Fruit fly (Drosophila melanogaster) whole organism: Measurements from ENCODE around the gene CG43312.

ENCODE experiments used
- CG8478 ChIP-seq: fragments of >200 bp; optimal IDR thresholded peaks from 2 replicates; lab custom pipeline; 2018; ENCODE audit warnings: inconsistent platforms
- Dll ChIP-seq: fragments of >200 bp; optimal IDR thresholded peaks from 2 replicates; lab custom pipeline; 2017
- pan ChIP-seq: fragments of >200 bp; optimal IDR thresholded peaks from 2 replicates; lab custom pipeline; 2017
- psq ChIP-seq: fragments of >200 bp; optimal IDR thresholded peaks from 2 replicates; lab custom pipeline; 2017
- usp ChIP-seq: fragments of >200 bp; optimal IDR thresholded peaks from 2 replicates; lab custom pipeline; 2017; ENCODE audit warnings: missing biosample characterization, missing genetic modification characterization, mixed read lengths

dm6 chr3L:22520017-22520416, 18.6 kb downstream of the CG43312 start:
- TF ChIP-seq usp (GFP tag; lab: Kevin White, UChicago) (no peak), CG8478 (lab: Kevin White, UChicago) (no peak), psq (no peak), pan (lab: Kevin White, UChicago) (no peak), Dll (lab: Kevin White, UChicago) (no peak)
